Fruit fly (Drosophila melanogaster): ENCODE data around the gene COX8.

DNA sequence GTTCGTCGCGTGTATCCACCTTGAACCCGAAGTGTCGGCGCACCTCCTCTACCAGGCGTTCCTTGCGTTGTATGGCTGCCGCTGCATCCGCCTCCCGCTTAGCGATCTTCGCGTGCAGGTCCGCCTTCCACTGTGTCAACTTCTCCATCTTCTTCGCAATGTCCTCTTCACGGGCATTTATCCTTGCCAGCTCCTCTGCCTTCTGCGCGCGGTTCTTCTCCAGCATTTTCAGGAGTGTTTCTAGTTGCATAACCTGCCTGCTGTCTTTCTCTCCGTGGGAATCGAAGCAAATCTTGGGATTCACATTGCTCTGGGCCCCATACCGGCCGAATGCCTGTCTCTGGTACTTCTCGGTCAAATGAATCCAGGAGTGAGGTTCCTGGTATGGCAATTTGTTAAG is 29.0 kb upstream of the COX8 start:
- no peak for TF ChIP-seq CG6276 (GFP tag; optimal IDR thresholded peaks at IDR 0.05)
- TF ChIP-seq CG6808 (GFP tag; optimal IDR thresholded peaks at IDR 0.05) = no peak
- no peak for TF ChIP-seq fd59A (GFP tag; optimal IDR thresholded peaks at IDR 0.05)
- no peak for TF ChIP-seq CG1621 (tag; optimal IDR thresholded peaks at IDR 0.05)
- TF ChIP-seq CG11902 (GFP tag; optimal IDR thresholded peaks at IDR 0.05) = no peak
- no peak for TF ChIP-seq CG10669 (GFP tag; optimal IDR thresholded peaks at IDR 0.05)
